Worm (Caenorhabditis elegans): ENCODE data around the gene alh-1.

alh-1 gene

DNA sequence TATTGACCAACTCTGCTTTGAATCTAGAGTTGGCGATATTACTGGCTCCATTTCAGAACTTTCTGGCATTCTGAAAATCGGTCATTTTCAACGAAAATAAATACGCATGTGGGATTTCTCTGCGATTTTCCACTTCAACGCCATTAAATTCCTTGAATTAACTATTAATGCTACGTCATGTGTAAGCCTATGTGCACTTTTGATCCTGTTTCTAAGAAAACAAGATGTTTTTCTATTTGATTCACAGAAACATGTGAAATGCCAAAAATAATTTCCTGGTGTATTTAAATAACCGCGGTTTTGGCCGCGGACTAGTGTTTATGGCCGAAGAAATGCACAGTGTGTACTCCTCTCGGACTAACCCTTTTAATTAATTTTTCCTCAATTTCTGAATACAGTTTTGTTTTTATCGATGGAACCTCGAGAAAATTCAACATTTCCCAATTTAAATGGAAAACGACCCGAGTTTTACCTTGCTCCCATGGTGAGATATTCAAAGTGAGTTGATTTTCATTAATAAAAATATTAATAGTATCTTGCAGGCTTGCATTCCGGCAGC is 8.8 kb upstream of the alh-1 start, which contains the start of the genes C45G9.11 and C45G9.2 (continued):
- TF ChIP-seq snpc-1.1 (tag; optimal IDR thresholded peaks at IDR 0.05; ENCODE audit: insufficient read depth) (no peak), ceh-91 (GFP tag; IDR thresholded peaks at IDR 0.05) (no peak), let-526 (GFP tag; IDR thresholded peaks at IDR 0.05) (no peak), ztf-3 (GFP tag; optimal IDR thresholded peaks at IDR 0.05) (no peak), ZK185.1 (tag; optimal IDR thresholded peaks at IDR 0.05; ENCODE audit: poor library complexity, severe bottlenecking) (peak; percentile 85), D2030.7 (GFP tag; IDR thresholded peaks at IDR 0.05) (no peak), attf-3 (GFP tag; conservative IDR thresholded peaks at IDR 0.05) (no peak), F52B5.7 (tag; optimal IDR thresholded peaks at IDR 0.05) (no peak), Y56A3A.18 (GFP tag; IDR thresholded peaks at IDR 0.05) (no peak), F10E7.11 (tag; optimal IDR thresholded peaks at IDR 0.05) (no peak), hmg-1.2 (GFP tag; IDR thresholded peaks at IDR 0.05) (no peak), snpc-3.4 (tag; optimal IDR thresholded peaks at IDR 0.05) (no peak), cebp-2 (GFP tag; IDR thresholded peaks at IDR 0.05) (no peak), dpl-1 (GFP tag; optimal IDR thresholded peaks at IDR 0.05) (peak; percentile 58), ztf-22 (GFP tag; optimal IDR thresholded peaks at IDR 0.05) (no peak), snpc-1.3 (tag; optimal IDR thresholded peaks at IDR 0.05; ENCODE audit: insufficient read depth) (no peak), hlh-26 (GFP tag; conservative IDR thresholded peaks at IDR 0.05) (no peak), nfyb-1 (GFP tag; IDR thresholded peaks at IDR 0.05) (no peak), Y95B8A.8 (GFP tag; IDR thresholded peaks at IDR 0.05) (no peak), egrh-3 (GFP tag; IDR thresholded peaks at IDR 0.05) (no peak), mcd-1 (GFP tag; IDR thresholded peaks at IDR 0.05) (no peak; the same call in 1 of the 2 replicates), attf-5 (GFP tag; optimal IDR thresholded peaks at IDR 0.05) (no peak), C06A6.2 (GFP tag; conservative IDR thresholded peaks at IDR 0.05) (no peak), Y53F4B.3 (GFP tag; IDR thresholded peaks at IDR 0.05) (no peak), lag-1 (GFP tag; IDR thresholded peaks at IDR 0.05) (no peak), lin-26 (GFP tag; IDR thresholded peaks at IDR 0.05) (no peak), let-607 (tag; optimal IDR thresholded peaks at IDR 0.05) (no peak), unc-62 (GFP tag; optimal IDR thresholded peaks at IDR 0.05) (no peak), dpff-1 (tag; optimal IDR thresholded peaks at IDR 0.05) (no peak), rec-8 (tag; optimal IDR thresholded peaks at IDR 0.05) (peak in 1 of 2 experiments; percentile 39), hsf-1 (GFP tag; IDR thresholded peaks at IDR 0.05) (no peak), efl-1 (GFP tag; optimal IDR thresholded peaks at IDR 0.05) (peak; percentile 65), lin-54 (GFP tag; optimal IDR thresholded peaks at IDR 0.05) (peak; percentile 83), C17E4.6 (GFP tag; IDR thresholded peaks at IDR 0.05) (no peak; the same call in 1 of the 2 replicates), Y67H2A.10 (GFP tag; conservative IDR thresholded peaks at IDR 0.05) (peak; percentile 57; the same call in 1 of the 2 replicates), him-1 (tag; optimal IDR thresholded peaks at IDR 0.05) (peak; percentile 61), zfh-2 (GFP tag; conservative IDR thresholded peaks at IDR 0.05) (no peak), F57A8.1 (GFP tag; optimal IDR thresholded peaks at IDR 0.05) (no peak), ztf-18 (tag; optimal IDR thresholded peaks at IDR 0.05) (no peak), lin-35 (GFP tag; optimal IDR thresholded peaks at IDR 0.05) (peak in 1 of 3 experiments; percentile 74), F33H1.4 (GFP tag; IDR thresholded peaks at IDR 0.05) (peak; percentile 65), F55B11.4 (tag; optimal IDR thresholded peaks at IDR 0.05; ENCODE audit: borderline replicate concordance, insufficient read depth) (no peak), pha-4 (tag; optimal IDR thresholded peaks at IDR 0.05) (no peak), F57C9.4 (tag; optimal IDR thresholded peaks at IDR 0.05) (no peak), lsl-1 (GFP tag; optimal IDR thresholded peaks at IDR 0.05) (peak; percentile 39), sea-2 (GFP tag; IDR thresholded peaks at IDR 0.05) (no peak), attf-6 (GFP tag; IDR thresholded peaks at IDR 0.05) (no peak)

Data from whole organism, young adult.